Worm (Caenorhabditis elegans): ENCODE measurements around the gene C35D6.4.

ce11 chrIV:16393668-16394067 lies 42.9 kb downstream of the C35D6.4 start, which contains the start of gene Y65A5A.24:
- TF ChIP-seq hsf-1 (GFP tag; IDR thresholded peaks at IDR 0.05) (no peak), sea-2 (GFP tag; IDR thresholded peaks at IDR 0.05) (no peak)

Data from whole organism, young adult.